Fruit fly (Drosophila melanogaster) S2 (cell line): Measurements from ENCODE around the gene Pxd.

Experiments used
- CG8478 ChIP-seq: fragments of >200 bp; optimal IDR thresholded peaks from 2 replicates; lab custom pipeline; 2018
- CTCF ChIP-seq, 2 experiments: fragments of >200 bp; optimal IDR thresholded peaks; 2 replicates each; lab custom pipeline; 2018

DNA sequence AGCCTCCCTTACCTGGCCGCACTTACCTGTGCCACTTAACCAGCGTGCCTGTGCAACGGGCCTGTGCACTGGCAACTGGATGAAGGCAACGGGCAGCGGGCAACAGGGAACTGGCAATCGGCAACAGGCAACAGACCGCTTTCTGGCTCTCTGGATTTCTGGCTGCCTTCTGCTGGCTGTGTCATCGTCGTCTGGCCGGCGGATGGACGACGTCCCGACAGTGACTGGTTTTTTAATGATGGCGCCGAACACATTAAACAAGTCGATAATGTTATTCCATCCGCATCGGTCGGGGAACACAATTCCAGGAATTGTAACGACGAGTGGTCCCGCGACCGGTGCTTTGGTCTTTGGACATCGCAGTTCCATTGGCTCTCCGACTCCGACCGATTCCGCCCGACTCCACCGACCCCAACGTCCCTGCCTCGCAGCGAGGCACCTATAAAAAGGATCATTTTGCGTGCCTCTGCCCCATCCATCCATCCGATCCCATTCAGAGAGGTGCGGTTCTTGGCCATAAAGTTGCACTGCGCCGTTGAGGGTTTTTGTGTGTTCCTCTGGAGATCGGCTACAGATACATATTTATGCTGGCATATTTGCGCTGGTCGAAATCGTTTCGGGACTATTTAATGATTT is 47.5 kb downstream of the Pxd start:
- TF ChIP-seq CG8478 (lab: Kevin White, UChicago) (no peak), CTCF (optimal IDR thresholded peaks at IDR 0.05; lab: Kevin White, UChicago) (no peak)
